Worm (Caenorhabditis elegans) whole organism, L4 larva: Measurements from ENCODE around the gene Y73B6BL.14.

ENCODE experiments used
- F37D6.2 ChIP-seq: sonication (generic microtip); optimal IDR thresholded peaks from 2 replicates; lab custom pipeline; 2016; ENCODE audit warnings: mild to moderate bottlenecking, missing genetic modification characterization, missing compliant biosample characterization
- F49E8.2 ChIP-seq: sonication (generic microtip); optimal IDR thresholded peaks from 2 replicates; lab custom pipeline; 2016; ENCODE audit warnings: missing compliant biosample characterization, mild to moderate bottlenecking, missing genetic modification characterization, borderline replicate concordance
- T26A8.4 ChIP-seq: fragments of 200-800 bp; sonication (Bioruptor generic); IDR thresholded peaks from 2 replicates; pipeline ENCODE4 v1.3.6; 2022; ENCODE audit warnings: missing genetic modification characterization, missing compliant biosample characterization
- ZK546.5 ChIP-seq, 2 experiments: sonication (generic microtip); optimal IDR thresholded peaks; 2 replicates each; lab custom pipeline; 2017; ENCODE audit warnings: missing biosample characterization in 2 of 2, missing genetic modification characterization in 2 of 2
- aha-1 ChIP-seq: fragments of 150-350 bp; peaks from one replicate; lab custom pipeline; 2014; ENCODE audit warnings: missing biosample characterization, missing genetic modification characterization
- ceh-32 ChIP-seq: sonication (generic microtip); optimal IDR thresholded peaks from 2 replicates; lab custom pipeline; 2016; ENCODE audit warnings: mild to moderate bottlenecking, missing genetic modification characterization, missing compliant biosample characterization; ENCODE audit not compliant: poor library complexity
- ceh-82 ChIP-seq: sonication (generic microtip); optimal IDR thresholded peaks from 2 replicates; lab custom pipeline; 2017; ENCODE audit warnings: missing biosample characterization, missing genetic modification characterization
- ces-1 ChIP-seq: fragments of 150-350 bp; sonication (generic microtip); optimal IDR thresholded peaks from 4 replicates; lab custom pipeline; 2014; ENCODE audit warnings: missing biosample characterization, missing genetic modification reagents, missing genetic modification characterization
- daf-16 ChIP-seq, 3 experiments: sonication (generic microtip); optimal IDR thresholded peaks; 2 replicates each; lab custom pipeline; 2016 to 2017; ENCODE audit warnings: missing genetic modification characterization in 3 of 3, missing genetic modification reagents in 3 of 3, mild to moderate bottlenecking in 2 of 3, missing compliant biosample characterization in 2 of 3, missing biosample characterization in 1 of 3, moderate library complexity in 1 of 3
- dmd-8 ChIP-seq: fragments of 200-800 bp; sonication (Bioruptor generic); IDR thresholded peaks from 2 replicates; pipeline ENCODE4 v1.3.6; 2022; ENCODE audit warnings: missing genetic modification characterization, missing compliant biosample characterization
- dpl-1 ChIP-seq: fragments of 150-350 bp; optimal IDR thresholded peaks from 2 replicates; lab custom pipeline; 2014; ENCODE audit warnings: missing biosample characterization, missing genetic modification reagents, missing genetic modification characterization
- duxl-1 ChIP-seq: sonication (generic microtip); optimal IDR thresholded peaks from 2 replicates; lab custom pipeline; 2016; ENCODE audit warnings: mild to moderate bottlenecking, missing genetic modification characterization, moderate library complexity, missing compliant biosample characterization; ENCODE audit not compliant: poor library complexity
- gei-8 ChIP-seq: fragments of 200-800 bp; sonication (Bioruptor generic); optimal IDR thresholded peaks from 2 replicates; lab custom pipeline; 2018; ENCODE audit warnings: mild to moderate bottlenecking, missing genetic modification characterization, missing compliant biosample characterization
- hlh-30 ChIP-seq: sonication (generic microtip); optimal IDR thresholded peaks from 2 replicates; lab custom pipeline; 2017; ENCODE audit warnings: antibody characterized with exemption, mild to moderate bottlenecking, missing genetic modification characterization, missing compliant biosample characterization; ENCODE audit not compliant: insufficient read depth
- hmg-1.1 ChIP-seq: fragments of 200-800 bp; sonication (Bioruptor generic); IDR thresholded peaks from 2 replicates; pipeline ENCODE4 v1.3.6; 2022; ENCODE audit warnings: missing genetic modification reagents, missing genetic modification characterization, missing compliant biosample characterization
- lin-13 ChIP-seq: fragments of 150-350 bp; optimal IDR thresholded peaks from 2 replicates; lab custom pipeline; 2014; ENCODE audit warnings: missing biosample characterization, missing genetic modification reagents, missing genetic modification characterization
- lin-15B ChIP-seq: fragments of 150-350 bp; sonication (generic microtip); optimal IDR thresholded peaks from 3 replicates; lab custom pipeline; 2014; ENCODE audit warnings: missing biosample characterization, missing genetic modification characterization
- lin-29 ChIP-seq: fragments of 200-800 bp; sonication (Bioruptor generic); IDR thresholded peaks from 2 replicates; pipeline ENCODE4 v1.3.6; 2022; ENCODE audit warnings: missing genetic modification reagents, missing genetic modification characterization, missing compliant biosample characterization
- lin-38 ChIP-seq: fragments of 200-800 bp; sonication (Bioruptor generic); IDR thresholded peaks from 2 replicates; pipeline ENCODE4 v1.3.6; 2022; ENCODE audit warnings: missing genetic modification reagents, missing genetic modification characterization, missing compliant biosample characterization
- lsy-2 ChIP-seq, 2 experiments: fragments of 150-350 bp in 1 of 2; sonication (generic microtip) in 1 of 2; optimal IDR thresholded peaks; 2 replicates each; lab custom pipeline; 2014 to 2017; ENCODE audit warnings: missing biosample characterization in 2 of 2, missing genetic modification characterization in 2 of 2
- mdl-1 ChIP-seq, 2 experiments: fragments of 150-350 bp in 1 of 2; sonication (generic microtip) in 1 of 2; optimal IDR thresholded peaks; 2 replicates each; lab custom pipeline; 2014 to 2017; ENCODE audit warnings: missing biosample characterization in 2 of 2, missing genetic modification characterization in 2 of 2
- mes-2 ChIP-seq: sonication (generic microtip); optimal IDR thresholded peaks from 2 replicates; lab custom pipeline; 2016; ENCODE audit warnings: missing genotype, mild to moderate bottlenecking, missing genetic modification characterization, missing compliant biosample characterization; ENCODE audit not compliant: poor library complexity, severe bottlenecking
- mxl-2 ChIP-seq: fragments of 200-800 bp; sonication (Bioruptor generic); conservative IDR thresholded peaks from 2 replicates; pipeline ENCODE4 v1.3.6; 2022; ENCODE audit warnings: missing genetic modification reagents, missing genetic modification characterization, missing compliant biosample characterization
- nhr-102 ChIP-seq: sonication (generic microtip); optimal IDR thresholded peaks from 2 replicates; lab custom pipeline; 2016; ENCODE audit warnings: mild to moderate bottlenecking, missing genetic modification characterization, moderate library complexity, missing compliant biosample characterization
- nhr-111 ChIP-seq: fragments of 200-800 bp; sonication (Bioruptor generic); optimal IDR thresholded peaks from 2 replicates; lab custom pipeline; 2018; ENCODE audit warnings: mild to moderate bottlenecking, missing genetic modification characterization, missing compliant biosample characterization
- nhr-28 ChIP-seq: fragments of 150-350 bp; optimal IDR thresholded peaks from 2 replicates; lab custom pipeline; 2014; ENCODE audit warnings: missing biosample characterization, missing genetic modification characterization
- nhr-48 ChIP-seq: sonication (generic microtip); optimal IDR thresholded peaks from 2 replicates; lab custom pipeline; 2016; ENCODE audit warnings: mild to moderate bottlenecking, missing genetic modification characterization, missing compliant biosample characterization
- nhr-6 ChIP-seq: fragments of 150-350 bp; optimal IDR thresholded peaks from 2 replicates; lab custom pipeline; 2014; ENCODE audit warnings: missing biosample characterization, missing genetic modification characterization
- nhr-77 ChIP-seq: fragments of 150-350 bp; optimal IDR thresholded peaks from 2 replicates; lab custom pipeline; 2014; ENCODE audit warnings: missing biosample characterization, missing genetic modification characterization
- pha-4 ChIP-seq, 2 experiments: fragments of 150-350 bp in 1 of 2; fragments of 200-800 bp in 1 of 2; sonication (Bioruptor generic) in 1 of 2; IDR thresholded peaks in 1 of 2; optimal IDR thresholded peaks in 1 of 2; 2 replicates each; pipeline versions ENCODE4 v1.3.6 to Lab custom; 2014 to 2022; ENCODE audit warnings: missing genetic modification characterization in 2 of 2, missing genetic modification reagents in 2 of 2, missing biosample characterization in 1 of 2, missing compliant biosample characterization in 1 of 2
- rbr-2 ChIP-seq: sonication (generic microtip); optimal IDR thresholded peaks from 2 replicates; lab custom pipeline; 2016; ENCODE audit warnings: missing genotype, missing genetic modification characterization, missing compliant biosample characterization
- sdz-12 ChIP-seq: fragments of 200-800 bp; sonication (Bioruptor generic); optimal IDR thresholded peaks from 2 replicates; lab custom pipeline; 2018; ENCODE audit warnings: mild to moderate bottlenecking, missing genetic modification characterization, missing compliant biosample characterization
- set-16 ChIP-seq: fragments of 200-800 bp; sonication (Bioruptor generic); IDR thresholded peaks from 2 replicates; pipeline ENCODE4 v1.3.6; 2022; ENCODE audit warnings: missing genetic modification reagents, missing genetic modification characterization, missing compliant biosample characterization
- snpc-1.2 ChIP-seq: fragments of 200-800 bp; sonication (Bioruptor generic); IDR thresholded peaks from 2 replicates; pipeline ENCODE4 v1.3.6; 2022; ENCODE audit warnings: missing genetic modification reagents, missing genetic modification characterization, missing compliant biosample characterization
- spr-1 ChIP-seq: sonication (generic microtip); optimal IDR thresholded peaks from 2 replicates; lab custom pipeline; 2016; ENCODE audit warnings: mild to moderate bottlenecking, missing genetic modification characterization, missing compliant biosample characterization
- tag-97 ChIP-seq: fragments of 200-800 bp; sonication (Bioruptor generic); IDR thresholded peaks from 2 replicates; pipeline ENCODE4 v1.3.6; 2022; ENCODE audit warnings: missing genetic modification characterization, missing compliant biosample characterization
- unc-130 ChIP-seq: sonication (generic microtip); optimal IDR thresholded peaks from 2 replicates; lab custom pipeline; 2016; ENCODE audit warnings: missing genetic modification reagents, missing genetic modification characterization, missing compliant biosample characterization
- unc-39 ChIP-seq: sonication (generic microtip); optimal IDR thresholded peaks from 2 replicates; lab custom pipeline; 2017; ENCODE audit warnings: missing biosample characterization, missing genetic modification characterization
- zfp-2 ChIP-seq: sonication (generic microtip); optimal IDR thresholded peaks from 2 replicates; lab custom pipeline; 2016; ENCODE audit warnings: mild to moderate bottlenecking, missing genetic modification characterization, missing compliant biosample characterization
- ztf-7 ChIP-seq: fragments of 150-350 bp; optimal IDR thresholded peaks from 2 replicates; lab custom pipeline; 2014; ENCODE audit warnings: missing biosample characterization, missing genetic modification characterization

Y73B6BL.14 gene

DNA sequence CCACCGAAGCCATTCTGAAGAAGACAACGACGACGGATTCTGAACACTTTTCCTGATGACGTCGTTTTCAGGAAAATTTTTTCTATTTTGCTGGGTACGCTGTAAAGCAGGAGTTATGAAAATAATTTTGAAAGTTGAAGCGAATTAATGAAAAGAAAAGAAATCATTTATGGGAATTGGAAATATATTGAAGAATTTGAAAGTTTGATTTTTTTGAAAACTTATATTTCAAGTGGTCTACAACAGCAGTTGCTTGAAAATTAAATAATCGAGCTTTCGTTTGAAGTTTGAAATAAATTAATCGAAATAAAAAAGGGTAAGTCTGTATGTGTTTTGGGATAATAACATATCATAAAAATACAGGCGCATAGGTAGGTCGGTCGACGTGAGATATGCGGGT lies 41.2 kb upstream of the Y73B6BL.14 start, which contains the start of gene shl-1:
shl-1 (minus strand) TSS at position 101 of the 400 bp plus-strand sequence.
- TF ChIP-seq unc-130 (GFP tag; lab: Kevin White, UChicago) (no peak), aha-1 (tag; lab: Kevin White, UChicago) (peak; percentile 79)

DNA sequence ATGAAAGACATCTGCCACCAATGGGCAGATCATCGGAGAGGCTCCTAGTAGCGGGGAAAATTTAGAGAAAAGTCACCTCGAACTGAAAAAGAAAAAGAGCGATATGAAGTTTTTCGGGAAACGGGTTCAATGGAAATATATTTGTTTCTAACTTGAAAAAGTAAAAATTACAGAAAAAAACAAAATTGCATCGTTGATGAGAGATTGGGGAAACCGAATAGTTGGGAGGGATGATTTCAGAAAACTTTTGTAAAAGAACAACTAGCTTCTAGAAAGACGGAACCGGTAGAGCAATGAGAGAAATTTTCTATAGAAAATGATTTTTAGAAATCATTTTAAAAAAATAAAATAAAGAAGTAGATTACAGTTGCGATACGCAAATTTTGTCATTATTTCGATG lies 35.6 kb upstream of the Y73B6BL.14 start:
- TF ChIP-seq ces-1 (GFP tag; lab: Kevin White, UChicago) (no peak), lin-38 (GFP tag; lab: Robert Waterston, UW) (0 out of 2 replicates have a peak, but pooled peaks have one; percentile 19), mxl-2 (GFP tag; lab: Robert Waterston, UW) (no peak), gei-8 (no peak), nhr-102 (tag; lab: Kevin White, UChicago) (peak; percentile 62), F49E8.2 (no peak), T26A8.4 (GFP tag; lab: Robert Waterston, UW) (peak; percentile 94), spr-1 (tag; lab: Kevin White, UChicago) (peak; percentile 62), ceh-32 (no peak), dpl-1 (GFP tag; lab: Kevin White, UChicago) (peak; percentile 25), duxl-1 (tag; lab: Kevin White, UChicago) (no peak)

DNA sequence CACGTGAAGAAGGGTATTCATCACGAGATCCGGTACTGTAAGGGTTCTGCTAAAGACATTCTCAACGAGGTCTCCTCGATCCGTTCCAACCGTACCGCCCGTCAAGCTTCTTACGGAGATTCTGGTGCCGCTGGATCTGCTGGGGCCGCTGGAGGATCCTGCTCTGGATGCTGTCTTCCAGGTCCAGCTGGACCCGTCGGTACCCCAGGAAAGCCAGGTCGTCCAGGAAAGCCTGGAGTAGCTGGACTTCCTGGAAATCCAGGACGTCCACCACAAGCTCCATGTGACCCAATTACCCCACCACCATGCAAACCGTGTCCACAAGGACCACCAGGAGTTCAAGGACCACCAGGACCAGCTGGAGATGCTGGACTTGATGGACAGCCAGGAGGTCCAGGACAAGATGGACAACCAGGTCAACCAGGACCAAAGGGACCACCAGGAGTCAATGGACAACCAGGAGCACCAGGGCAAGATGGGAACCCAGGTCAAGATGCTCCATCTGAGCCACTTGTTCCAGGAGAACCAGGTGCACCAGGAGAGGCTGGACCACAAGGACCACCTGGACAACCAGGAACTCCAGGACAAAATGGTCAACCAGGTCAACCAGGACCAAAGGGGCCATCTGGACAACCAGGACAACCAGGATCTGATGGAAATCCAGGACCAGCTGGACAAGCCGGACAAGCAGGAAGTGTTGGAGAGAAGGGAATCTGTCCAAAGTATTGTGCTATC lies 34.7 kb upstream of the Y73B6BL.14 start:
- TF ChIP-seq dmd-8 (GFP tag; lab: Robert Waterston, UW) (0 out of 2 replicates have a peak, but pooled peaks have one; percentile 22), ztf-7 (tag; lab: Kevin White, UChicago) (no peak), aha-1 (tag; lab: Kevin White, UChicago) (peak; percentile 94), mdl-1 (tag; optimal IDR thresholded peaks at IDR 0.05; lab: Kevin White, UChicago) (no peak), hmg-1.1 (GFP tag; lab: Robert Waterston, UW) (0 out of 2 replicates have a peak, but pooled peaks have one; percentile 31), nhr-77 (no peak), spr-1 (tag; lab: Kevin White, UChicago) (peak; percentile 9), sdz-12 (GFP tag; lab: Kevin White, UChicago) (peak; percentile 78), set-16 (GFP tag; lab: Robert Waterston, UW) (peak; percentile 94), lin-29 (GFP tag; lab: Robert Waterston, UW) (peak; percentile 25; the same call in 1 of the 2 replicates), tag-97 (GFP tag; lab: Robert Waterston, UW) (no peak)
- TF ChIP-seq, all 104 proteins: peak for 7

DNA sequence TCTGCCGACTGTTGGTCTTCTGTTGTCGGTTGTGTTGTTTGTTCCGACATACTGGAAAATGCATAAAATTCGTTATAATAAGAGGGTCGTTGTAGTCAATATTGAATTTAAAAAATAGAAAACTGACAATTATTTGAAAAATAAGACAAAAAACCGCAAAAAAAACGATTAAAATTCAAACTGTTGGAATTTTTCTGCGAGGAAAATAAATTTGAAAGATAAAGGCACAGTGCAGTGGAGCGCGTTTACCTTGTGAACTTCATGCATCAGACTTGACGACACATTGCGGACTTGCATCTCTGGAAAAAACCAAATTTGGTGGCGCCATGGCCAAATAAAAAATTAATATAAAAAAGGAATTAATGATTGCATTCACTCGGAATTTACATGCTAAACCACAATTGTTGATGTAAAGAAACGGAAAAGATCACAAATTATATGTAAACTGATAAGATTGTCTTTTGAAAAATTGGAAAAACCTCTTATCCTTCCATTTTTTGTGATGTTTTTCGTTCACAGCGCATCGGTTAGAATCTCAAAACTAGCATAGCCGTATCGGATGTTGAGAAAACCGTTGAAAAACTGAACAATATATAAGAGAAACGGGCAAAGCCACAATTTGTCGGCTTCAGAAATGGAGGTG lies 33.8 kb upstream of the Y73B6BL.14 start, which contains the start of the genes hrpf-2 and bli-6:
hrpf-2 (minus strand) TSS at position 51 of the 643 bp plus-strand sequence.
bli-6 (plus strand) TSS at position 593 of the 643 bp plus-strand sequence.
- TF ChIP-seq lsy-2 (tag; optimal IDR thresholded peaks at IDR 0.05; lab: Kevin White, UChicago): peak in 1 of 2 experiments; percentile 88
- peak; percentile 82 for TF ChIP-seq dpl-1 (GFP tag; lab: Kevin White, UChicago)
- peak; percentile 1 for TF ChIP-seq zfp-2 (tag; lab: Kevin White, UChicago)
- TF ChIP-seq ceh-82: no peak
- peak; percentile 31 for TF ChIP-seq nhr-48 (tag; lab: Kevin White, UChicago)
- TF ChIP-seq F37D6.2: no peak
- peak; percentile 70 for TF ChIP-seq rbr-2 (tag; lab: Kevin White, UChicago)
- peak; percentile 17 for TF ChIP-seq lin-15B (tag; lab: Kevin White, UChicago)
- peak; percentile 81 for TF ChIP-seq mes-2
- TF ChIP-seq lin-38 (GFP tag; lab: Robert Waterston, UW): peak; percentile 95
- peak; percentile 60 for TF ChIP-seq nhr-6 (tag; lab: Kevin White, UChicago)
- peak; percentile 32 for TF ChIP-seq lin-13 (GFP tag; lab: Kevin White, UChicago)
- no peak for TF ChIP-seq ces-1 (GFP tag; lab: Kevin White, UChicago)
- TF ChIP-seq nhr-102 (tag; lab: Kevin White, UChicago): peak; percentile 17
- no peak for TF ChIP-seq pha-4 (GFP tag; IDR thresholded peaks at IDR 0.05; lab: Robert Waterston, UW)
- TF ChIP-seq pha-4 (tag; optimal IDR thresholded peaks at IDR 0.05; lab: Kevin White, UChicago): peak; percentile 44
- no peak for TF ChIP-seq nhr-111
- TF ChIP-seq nhr-28 (tag; lab: Kevin White, UChicago): peak; percentile 57
- peak; percentile 28 for TF ChIP-seq hlh-30 (tag; lab: Kevin White, UChicago)
- no peak for TF ChIP-seq unc-39 (tag; lab: Kevin White, UChicago)
- no peak for TF ChIP-seq daf-16 (GFP tag; optimal IDR thresholded peaks at IDR 0.05; lab: Kevin White, UChicago)
- peak; percentile 37 for TF ChIP-seq daf-16 (tag; optimal IDR thresholded peaks at IDR 0.05; lab: Kevin White, UChicago)
- no peak for TF ChIP-seq tag-97 (GFP tag; lab: Robert Waterston, UW)
- no peak for TF ChIP-seq ZK546.5 (tag; optimal IDR thresholded peaks at IDR 0.05; lab: Kevin White, UChicago)
- peak; percentile 75 for TF ChIP-seq snpc-1.2
